In genomic region chr3L:7866558-7866957, dm6 we compare ENCODE assay signal across 1 fruit fly cellular context.
TF ChIP-seq lines count a peak whose summit lies in the region.

No protein-coding gene starts in this region.

TF ChIP-seq in whole organism, embryonic, 481 proteins besides CTCF, POLR2A, EP300 and RAD21 (continued from another document):
- TF ChIP-seq CG42726 (GFP tag; IDR thresholded peaks at IDR 0.05; lab: Robert Waterston, UW; ENCODE audit: partially characterized antibody) (no peak), Med (GFP tag; lab: Kevin White, UChicago) (peak; percentile 67), chn (GFP tag; optimal IDR thresholded peaks at IDR 0.05; lab: Kevin White, UChicago) (no peak), chinmo (GFP tag; IDR thresholded peaks at IDR 0.05; lab: Robert Waterston, UW; ENCODE audit: partially characterized antibody) (no peak), gce (GFP tag; IDR thresholded peaks at IDR 0.05; lab: Robert Waterston, UW) (no peak), Pdp1 (GFP tag; optimal IDR thresholded peaks at IDR 0.05; lab: Kevin White, UChicago) (no peak), Sox100B (GFP tag; optimal IDR thresholded peaks at IDR 0.05; lab: Kevin White, UChicago) (peak; percentile 33), pros (GFP tag; optimal IDR thresholded peaks at IDR 0.05; lab: Kevin White, UChicago) (no peak), sna (GFP tag; IDR thresholded peaks at IDR 0.05; lab: Robert Waterston, UW; ENCODE audit: partially characterized antibody) (no peak), CG11560 (tag; IDR thresholded peaks at IDR 0.05; lab: Robert Waterston, UW) (no peak), pb (GFP tag; optimal IDR thresholded peaks at IDR 0.05; lab: Kevin White, UChicago) (no peak), Mes4 (GFP tag; optimal IDR thresholded peaks at IDR 0.05; lab: Kevin White, UChicago) (no peak), CG12299 (tag; optimal IDR thresholded peaks at IDR 0.05; lab: Kevin White, UChicago) (peak; percentile 21), Antp (GFP tag; optimal IDR thresholded peaks at IDR 0.05; lab: Kevin White, UChicago) (no peak), CG14667 (GFP tag; IDR thresholded peaks at IDR 0.05; lab: Robert Waterston, UW) (no peak), tin (GFP tag; optimal IDR thresholded peaks at IDR 0.05; lab: Kevin White, UChicago) (no peak), Nf-YA (GFP tag; IDR thresholded peaks at IDR 0.05; lab: Robert Waterston, UW) (no peak), Dip3 (GFP tag; optimal IDR thresholded peaks at IDR 0.05; lab: Kevin White, UChicago) (peak; percentile 26), CG2712 (tag; optimal IDR thresholded peaks at IDR 0.05; lab: Kevin White, UChicago) (peak; percentile 11), CG11398 (GFP tag; optimal IDR thresholded peaks at IDR 0.05; lab: Kevin White, UChicago) (no peak), Atf-2 (GFP tag; optimal IDR thresholded peaks at IDR 0.05; lab: Kevin White, UChicago) (no peak), Doc2 (GFP tag; IDR thresholded peaks at IDR 0.05; lab: Robert Waterston, UW) (no peak), CG11247 (GFP tag; IDR thresholded peaks at IDR 0.05; lab: Robert Waterston, UW) (no peak), hb (GFP tag; IDR thresholded peaks at IDR 0.05; lab: Robert Waterston, UW; ENCODE audit: partially characterized antibody) (no peak), Ssrp (tag; optimal IDR thresholded peaks at IDR 0.05; lab: Kevin White, UChicago) (no peak), wdn (GFP tag; IDR thresholded peaks at IDR 0.05; lab: Robert Waterston, UW) (no peak), jing (GFP tag; optimal IDR thresholded peaks at IDR 0.05; lab: Kevin White, UChicago) (no peak), hbn (GFP tag; IDR thresholded peaks at IDR 0.05; lab: Robert Waterston, UW; ENCODE audit: partially characterized antibody) (no peak), Rx (GFP tag; IDR thresholded peaks at IDR 0.05; lab: Robert Waterston, UW) (no peak), da (GFP tag; optimal IDR thresholded peaks at IDR 0.05; lab: Kevin White, UChicago) (no peak), schlank (tag; optimal IDR thresholded peaks at IDR 0.05; lab: Kevin White, UChicago) (peak; percentile 11), grn (GFP tag; optimal IDR thresholded peaks at IDR 0.05; lab: Kevin White, UChicago) (no peak), Ets97D (GFP tag; optimal IDR thresholded peaks at IDR 0.05; lab: Kevin White, UChicago) (no peak), ap (GFP tag; IDR thresholded peaks at IDR 0.05; lab: Robert Waterston, UW) (no peak), CG10321 (GFP tag; IDR thresholded peaks at IDR 0.05; lab: Robert Waterston, UW) (no peak), mam (GFP tag; optimal IDR thresholded peaks at IDR 0.05; lab: Kevin White, UChicago) (peak; percentile 54), H15 (GFP tag; IDR thresholded peaks at IDR 0.05; lab: Robert Waterston, UW) (no peak), phol (tag; optimal IDR thresholded peaks at IDR 0.05; lab: Kevin White, UChicago) (peak; percentile 12), Hmr (GFP tag; optimal IDR thresholded peaks at IDR 0.05; lab: Kevin White, UChicago) (peak; percentile 45), CG11504 (tag; optimal IDR thresholded peaks at IDR 0.05; lab: Kevin White, UChicago) (peak; percentile 21), CG31224 (GFP tag; IDR thresholded peaks at IDR 0.05; lab: Robert Waterston, UW) (no peak), CG14965 (GFP tag; optimal IDR thresholded peaks at IDR 0.05; lab: Kevin White, UChicago; ENCODE audit: borderline replicate concordance) (no peak), CG6813 (GFP tag; optimal IDR thresholded peaks at IDR 0.05; lab: Kevin White, UChicago) (no peak), CG4854 (GFP tag; optimal IDR thresholded peaks at IDR 0.05; lab: Kevin White, UChicago) (no peak), CrebB (tag; optimal IDR thresholded peaks at IDR 0.05; lab: Kevin White, UChicago) (no peak), ash1 (GFP tag; optimal IDR thresholded peaks at IDR 0.05; lab: Kevin White, UChicago) (no peak), gsb (GFP tag; IDR thresholded peaks at IDR 0.05; lab: Robert Waterston, UW) (no peak; the same call in 1 of the 2 replicates), D (optimal IDR thresholded peaks at IDR 0.05; lab: Kevin White, UChicago) (no peak), D (GFP tag; optimal IDR thresholded peaks at IDR 0.05; lab: Kevin White, UChicago) (no peak), CG32767 (GFP tag; IDR thresholded peaks at IDR 0.05; lab: Robert Waterston, UW) (no peak)
